Fruit fly (Drosophila melanogaster) whole organism, embryonic: ENCODE results near the gene Arl6IP1.

ENCODE experiments used
- Awh ChIP-seq: fragments of 200-800 bp; sonication (Bioruptor generic); IDR thresholded peaks from 2 replicates; pipeline ENCODE4, ENCODE4 v1.3.6; 2022; ENCODE audit warnings: missing biosample characterization, missing genetic modification characterization
- Bdp1 ChIP-seq: fragments of 200-800 bp; sonication (Bioruptor generic); optimal IDR thresholded peaks from 3 replicates; lab custom pipeline; 2016; ENCODE audit warnings: missing biosample characterization, missing genetic modification characterization
- Blimp-1 ChIP-seq: fragments of 200-800 bp; sonication (Bioruptor generic); optimal IDR thresholded peaks from 3 replicates; lab custom pipeline; 2018; ENCODE audit warnings: missing biosample characterization, missing genetic modification characterization, mild to moderate bottlenecking, moderate library complexity, missing genetic modification reagents
- CG10147 ChIP-seq: fragments of 200-800 bp; sonication (Bioruptor generic); optimal IDR thresholded peaks from 2 replicates; lab custom pipeline; 2019; ENCODE audit warnings: missing biosample characterization, mild to moderate bottlenecking, missing genetic modification characterization, moderate library complexity
- CG10654 ChIP-seq: fragments of 200-800 bp; sonication (Bioruptor generic); optimal IDR thresholded peaks from 2 replicates; lab custom pipeline; 2016; ENCODE audit warnings: missing biosample characterization, missing genetic modification characterization
- CG11695 ChIP-seq: fragments of 200-800 bp; sonication (Bioruptor generic); IDR thresholded peaks from 3 replicates; pipeline ENCODE4 v1.3.6; 2022; ENCODE audit warnings: missing biosample characterization, missing genetic modification characterization
- CG15073 ChIP-seq: fragments of 200-800 bp; sonication (Bioruptor generic); optimal IDR thresholded peaks from 2 replicates; lab custom pipeline; 2016; ENCODE audit warnings: missing biosample characterization, missing genetic modification characterization
- CG15269 ChIP-seq: fragments of 200-800 bp; sonication (Bioruptor generic); optimal IDR thresholded peaks from 2 replicates; lab custom pipeline; 2018; ENCODE audit warnings: missing biosample characterization, mild to moderate bottlenecking, missing genetic modification characterization, moderate library complexity
- CG15514 ChIP-seq: fragments of 200-800 bp; sonication (Bioruptor generic); optimal IDR thresholded peaks from 3 replicates; lab custom pipeline; 2017; ENCODE audit warnings: missing biosample characterization, missing genetic modification characterization, mild to moderate bottlenecking, moderate library complexity, missing genetic modification reagents
- CG15601 ChIP-seq: fragments of 200-800 bp; sonication (Bioruptor generic); optimal IDR thresholded peaks from 3 replicates; lab custom pipeline; 2019; ENCODE audit warnings: missing biosample characterization, mild to moderate bottlenecking, missing genetic modification characterization, moderate library complexity
- CG4424 ChIP-seq: fragments of 200-800 bp; sonication (Bioruptor generic); optimal IDR thresholded peaks from 3 replicates; lab custom pipeline; 2016; ENCODE audit warnings: missing biosample characterization, missing genetic modification characterization
- CG6689 ChIP-seq: fragments of 200-800 bp; sonication (Bioruptor generic); IDR thresholded peaks from 2 replicates; pipeline ENCODE4 v1.3.6; 2022; ENCODE audit warnings: missing biosample characterization, missing genetic modification characterization
- CG7357 ChIP-seq: fragments of 200-800 bp; sonication (Bioruptor generic); IDR thresholded peaks from 3 replicates; pipeline ENCODE4 v1.3.6; 2022; ENCODE audit warnings: missing biosample characterization, missing genetic modification characterization
- CG7786 ChIP-seq: fragments of 200-800 bp; sonication (Bioruptor generic); optimal IDR thresholded peaks from 2 replicates; lab custom pipeline; 2016; ENCODE audit warnings: missing biosample characterization, missing genetic modification characterization
- Ets65A ChIP-seq: fragments of 200-800 bp; sonication (Bioruptor generic); peaks from one replicate; lab custom pipeline; 2016; ENCODE audit warnings: missing biosample characterization, missing genetic modification characterization
- HLH4C ChIP-seq: fragments of 200-800 bp; sonication (Bioruptor generic); IDR thresholded peaks from 3 replicates; pipeline ENCODE4 v1.3.6; 2022; ENCODE audit warnings: missing biosample characterization, missing genetic modification characterization; ENCODE audit not compliant: partially characterized antibody
- Hmr ChIP-seq: fragments of 200-800 bp; sonication (Bioruptor generic); optimal IDR thresholded peaks from 3 replicates; lab custom pipeline; 2017; ENCODE audit warnings: mild to moderate bottlenecking, missing biosample characterization, missing genetic modification reagents, missing genetic modification characterization
- Mad ChIP-seq: fragments of 200-800 bp; sonication (Bioruptor generic); optimal IDR thresholded peaks from 2 replicates; lab custom pipeline; 2016; ENCODE audit warnings: missing biosample characterization, missing genetic modification characterization
- Med ChIP-seq: fragments of 200-800 bp; sonication (Bioruptor generic); peaks from one replicate; lab custom pipeline; 2016; ENCODE audit warnings: missing biosample characterization, missing genetic modification characterization, mild to moderate bottlenecking, inconsistent platforms, moderate library complexity
- Mes4 ChIP-seq: fragments of 200-800 bp; sonication (Bioruptor generic); optimal IDR thresholded peaks from 2 replicates; lab custom pipeline; 2016; ENCODE audit warnings: missing biosample characterization, missing genetic modification characterization
- Pdp1 ChIP-seq, 2 experiments: fragments of 200-800 bp; sonication (Bioruptor generic); optimal IDR thresholded peaks; 3 replicates each; lab custom pipeline; 2016; ENCODE audit warnings: missing biosample characterization in 2 of 2, missing genetic modification characterization in 2 of 2, mild to moderate bottlenecking in 1 of 2, moderate library complexity in 1 of 2
- chinmo ChIP-seq: fragments of 200-800 bp; sonication (Bioruptor generic); IDR thresholded peaks from 4 replicates; pipeline ENCODE4 v1.3.6; 2022; ENCODE audit warnings: missing biosample characterization, missing genetic modification characterization; ENCODE audit not compliant: partially characterized antibody
- chm ChIP-seq: fragments of 200-800 bp; sonication (Bioruptor generic); IDR thresholded peaks from 2 replicates; pipeline ENCODE4 v1.3.6; 2022; ENCODE audit warnings: missing biosample characterization, missing genetic modification characterization
- emc ChIP-seq: fragments of 200-800 bp; sonication (Bioruptor generic); optimal IDR thresholded peaks from 2 replicates; lab custom pipeline; 2016; ENCODE audit warnings: missing biosample characterization, missing genetic modification characterization
- fd3F ChIP-seq: fragments of 200-800 bp; sonication (Bioruptor generic); optimal IDR thresholded peaks from 2 replicates; lab custom pipeline; 2018; ENCODE audit warnings: missing biosample characterization, mild to moderate bottlenecking, missing genetic modification characterization, moderate library complexity
- fd64A ChIP-seq: fragments of 200-800 bp; sonication (Bioruptor generic); optimal IDR thresholded peaks from 3 replicates; lab custom pipeline; 2018; ENCODE audit warnings: missing biosample characterization, mild to moderate bottlenecking, missing genetic modification characterization
- gcm2 ChIP-seq: fragments of 200-800 bp; sonication (Bioruptor generic); optimal IDR thresholded peaks from 2 replicates; lab custom pipeline; 2016; ENCODE audit warnings: missing biosample characterization, missing genetic modification characterization
- grn ChIP-seq: fragments of 200-800 bp; sonication (Bioruptor generic); optimal IDR thresholded peaks from 3 replicates; lab custom pipeline; 2017; ENCODE audit warnings: missing biosample characterization, missing genetic modification characterization
- gsb ChIP-seq: fragments of 200-800 bp; sonication (Bioruptor generic); IDR thresholded peaks from 2 replicates; pipeline ENCODE4 v1.3.6; 2022; ENCODE audit warnings: missing biosample characterization, missing genetic modification characterization
- h ChIP-seq: fragments of >200 bp; optimal IDR thresholded peaks from 2 replicates; lab custom pipeline; 2017
- lilli ChIP-seq: fragments of 200-800 bp; sonication (Bioruptor generic); optimal IDR thresholded peaks from 3 replicates; lab custom pipeline; 2016; ENCODE audit warnings: missing biosample characterization, missing genetic modification characterization
- odd ChIP-seq: fragments of 200-800 bp; sonication (Bioruptor generic); optimal IDR thresholded peaks from 2 replicates; lab custom pipeline; 2017; ENCODE audit warnings: missing biosample characterization, mild to moderate bottlenecking, missing genetic modification characterization
- prd ChIP-seq, 3 experiments: fragments of >200 bp in 2 of 3; fragments of 200-800 bp in 1 of 3; sonication (Bioruptor generic) in 1 of 3; optimal IDR thresholded peaks in 2 of 3; IDR thresholded peaks in 1 of 3; 2 replicates in 2 of 3; 3 replicates in 1 of 3; pipeline versions ENCODE4 v1.3.6 to Lab custom; 2017 to 2022; ENCODE audit warnings: missing biosample characterization in 1 of 3, missing genetic modification characterization in 1 of 3
- pros ChIP-seq: fragments of 200-800 bp; sonication (Bioruptor generic); optimal IDR thresholded peaks from 3 replicates; lab custom pipeline; 2019; ENCODE audit warnings: missing biosample characterization, mild to moderate bottlenecking, missing genetic modification characterization, moderate library complexity
- ro ChIP-seq: fragments of 200-800 bp; sonication (Bioruptor generic); IDR thresholded peaks from 2 replicates; pipeline ENCODE4 v1.3.6; 2022; ENCODE audit warnings: missing biosample characterization, missing genetic modification characterization
- sd ChIP-seq: fragments of 200-800 bp; sonication (Bioruptor generic); optimal IDR thresholded peaks from 3 replicates; lab custom pipeline; 2018; ENCODE audit warnings: missing biosample characterization, mild to moderate bottlenecking, missing genetic modification characterization, moderate library complexity
- shn ChIP-seq: fragments of 200-800 bp; sonication (Bioruptor generic); optimal IDR thresholded peaks from 3 replicates; lab custom pipeline; 2016; ENCODE audit warnings: missing biosample characterization, missing genetic modification characterization
- sim ChIP-seq: fragments of 200-800 bp; sonication (Bioruptor generic); IDR thresholded peaks from 2 replicates; pipeline ENCODE4 v1.3.6; 2022; ENCODE audit warnings: missing biosample characterization, missing genetic modification characterization
- ssp ChIP-seq: fragments of 200-800 bp; sonication (Bioruptor generic); IDR thresholded peaks from 2 replicates; pipeline ENCODE4 v1.3.6; 2022; ENCODE audit warnings: missing biosample characterization, missing genetic modification characterization
- trh ChIP-seq: fragments of 200-800 bp; sonication (Bioruptor generic); optimal IDR thresholded peaks from 2 replicates; lab custom pipeline; 2016; ENCODE audit warnings: missing biosample characterization, missing genetic modification characterization
- zf30C ChIP-seq: fragments of 200-800 bp; sonication (Bioruptor generic); optimal IDR thresholded peaks from 3 replicates; lab custom pipeline; 2018; ENCODE audit warnings: missing biosample characterization, mild to moderate bottlenecking, missing genetic modification characterization

The Arl6IP1 gene

DNA sequence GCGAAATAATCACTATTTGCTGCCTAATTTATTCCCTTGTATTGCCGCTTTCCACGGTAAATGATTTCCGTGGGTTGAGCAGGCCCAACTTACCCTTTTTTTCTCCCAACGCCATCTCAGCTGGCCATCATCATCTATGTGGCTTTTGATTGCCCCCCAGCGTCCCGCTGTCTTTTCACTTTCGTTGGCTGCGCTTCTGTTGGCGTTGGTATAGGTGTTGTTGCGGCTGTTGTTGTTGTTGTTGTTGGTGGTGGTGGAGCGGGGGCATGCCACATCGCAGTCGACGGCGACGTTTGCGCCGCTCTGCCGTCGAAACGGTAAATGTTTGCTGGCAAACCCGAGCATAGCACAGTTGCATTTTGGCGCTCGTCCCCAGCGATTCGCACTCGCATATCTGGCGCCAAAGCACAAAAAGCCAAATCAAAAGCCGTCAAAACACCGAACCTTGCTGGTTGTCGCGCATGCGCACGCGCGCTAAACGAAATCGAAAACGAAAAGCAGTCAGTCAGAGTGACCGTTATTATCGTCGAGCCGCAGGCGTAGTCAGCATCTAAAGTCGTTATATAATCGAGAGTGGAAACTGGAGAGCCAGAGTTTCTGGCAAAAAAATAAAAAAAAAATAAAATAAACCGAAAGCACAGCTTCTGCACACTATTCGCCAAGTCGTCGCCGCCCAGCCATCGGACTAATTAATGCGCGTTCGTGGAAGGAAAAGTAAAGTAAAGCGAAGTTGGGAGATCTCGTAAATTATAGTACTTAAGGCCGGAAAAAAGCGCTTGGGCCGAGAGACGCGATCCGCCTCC lies 49.1 kb upstream of the Arl6IP1 start, which contains the start of gene CG14892 (continued):
- peak in 1 of 2 experiments; percentile 82 for TF ChIP-seq Pdp1 (GFP tag; optimal IDR thresholded peaks at IDR 0.05; lab: Kevin White, UChicago)
- no peak for TF ChIP-seq CG15514 (GFP tag; lab: Kevin White, UChicago)
- TF ChIP-seq CG15601 (tag; lab: Kevin White, UChicago) = no peak
- TF ChIP-seq Blimp-1 (GFP tag; lab: Kevin White, UChicago) = peak; percentile 96
- TF ChIP-seq ro (GFP tag; lab: Robert Waterston, UW) = no peak
- no peak for TF ChIP-seq Med (GFP tag; lab: Kevin White, UChicago)

DNA sequence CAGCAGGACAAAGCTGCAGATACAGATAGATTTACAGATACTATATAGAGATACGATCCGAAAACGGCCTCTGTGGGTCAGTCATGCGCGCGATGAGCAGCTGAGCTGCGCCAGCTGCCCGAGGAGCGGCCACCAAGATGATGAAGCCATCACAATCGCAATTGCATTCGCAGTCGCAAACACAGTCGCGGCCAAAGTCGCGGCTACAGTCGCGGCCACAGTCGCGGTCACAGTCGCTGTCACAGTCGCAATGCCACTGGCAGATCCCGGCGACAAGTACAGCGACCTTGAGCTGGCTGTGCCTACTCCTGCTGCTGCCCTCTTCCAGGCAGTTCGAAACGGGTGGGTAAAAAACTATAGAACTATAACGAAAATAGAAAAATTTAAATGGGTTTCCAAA lies 48.4 kb upstream of the Arl6IP1 start:
- TF ChIP-seq Ets65A (GFP tag; lab: Kevin White, UChicago) (peak; percentile 36), lilli (GFP tag; lab: Kevin White, UChicago) (no peak), Bdp1 (GFP tag; lab: Kevin White, UChicago) (no peak), h (lab: Kevin White, UChicago) (peak; percentile 66), fd64A (GFP tag; lab: Kevin White, UChicago) (no peak), fd3F (GFP tag; lab: Kevin White, UChicago) (no peak), pros (GFP tag; lab: Kevin White, UChicago) (no peak), HLH4C (GFP tag; lab: Robert Waterston, UW) (no peak), gcm2 (no peak), CG10654 (no peak), CG15601 (tag; lab: Kevin White, UChicago) (no peak), CG6689 (GFP tag; lab: Robert Waterston, UW) (no peak), CG7786 (GFP tag; lab: Kevin White, UChicago) (no peak), Mad (GFP tag; lab: Kevin White, UChicago) (no peak), zf30C (GFP tag; lab: Kevin White, UChicago) (no peak), Hmr (GFP tag; lab: Kevin White, UChicago) (no peak), CG15073 (GFP tag; lab: Kevin White, UChicago) (peak; percentile 99), prd (optimal IDR thresholded peaks at IDR 0.05; lab: Kevin White, UChicago) (no peak), prd (GFP tag; IDR thresholded peaks at IDR 0.05; lab: Robert Waterston, UW) (0 out of 3 replicates have a peak, but pooled peaks have one; percentile 18), sd (no peak), CG10147 (no peak), sim (GFP tag; lab: Robert Waterston, UW) (no peak), shn (no peak), gsb (GFP tag; lab: Robert Waterston, UW) (peak; percentile 14; the same call in 1 of the 2 replicates), CG7357 (GFP tag; lab: Robert Waterston, UW) (no peak)

DNA sequence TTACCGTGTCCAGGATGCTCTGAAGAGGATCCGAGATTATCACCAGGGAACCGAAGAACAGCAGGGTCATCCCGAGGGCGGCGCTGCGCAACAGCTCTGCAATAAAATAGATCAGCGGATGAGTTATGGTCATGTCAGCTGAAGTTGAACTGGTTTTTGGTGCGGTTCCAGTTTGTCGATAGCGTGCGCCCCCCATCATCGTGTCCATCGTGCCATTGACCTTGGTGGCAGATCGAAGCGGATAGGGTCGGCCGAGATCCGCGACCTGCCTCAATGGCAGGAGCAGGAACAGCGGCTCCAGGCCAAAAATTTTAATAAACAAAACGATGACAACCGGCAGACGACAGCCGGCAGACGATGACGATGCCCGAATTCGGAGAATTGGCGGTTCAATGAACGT lies 43.8 kb upstream of the Arl6IP1 start:
- TF ChIP-seq CG11695 (GFP tag; lab: Robert Waterston, UW) (no peak), CG4424 (GFP tag; lab: Kevin White, UChicago) (no peak), ssp (GFP tag; lab: Robert Waterston, UW) (no peak), chm (no peak), trh (GFP tag; lab: Kevin White, UChicago) (no peak)

DNA sequence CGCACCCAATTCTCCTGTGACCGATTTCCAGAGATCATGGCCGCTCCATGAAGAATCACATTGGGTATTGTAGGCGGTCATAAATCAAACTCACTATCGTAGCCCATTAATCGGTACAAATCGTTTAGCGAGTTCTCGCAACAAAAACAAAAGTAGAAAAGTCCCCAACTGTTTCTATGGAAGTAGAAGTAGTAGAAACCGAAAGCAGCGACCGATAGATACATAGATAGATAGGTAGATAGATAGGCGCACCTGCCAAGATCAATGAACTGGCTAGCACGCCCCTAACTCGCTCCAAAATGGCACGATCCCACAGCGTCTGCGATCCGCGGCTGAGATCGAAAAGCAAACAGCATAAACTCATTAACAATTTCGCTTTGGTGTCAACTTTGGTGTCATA lies 42.7 kb upstream of the Arl6IP1 start:
- TF ChIP-seq CG15269 (tag; lab: Kevin White, UChicago) = peak; percentile 19
- TF ChIP-seq emc (GFP tag; lab: Kevin White, UChicago) = no peak
- TF ChIP-seq Blimp-1 (GFP tag; lab: Kevin White, UChicago) = peak; percentile 55
- TF ChIP-seq sd = peak; percentile 16
- TF ChIP-seq odd (GFP tag; lab: Kevin White, UChicago) = no peak
- TF ChIP-seq Awh (GFP tag; lab: Robert Waterston, UW) = no peak
- TF ChIP-seq chinmo (GFP tag; lab: Robert Waterston, UW) = 0 out of 4 replicates have a peak, but pooled peaks have one; percentile 10
- TF ChIP-seq Mes4 (GFP tag; lab: Kevin White, UChicago) = no peak
- TF ChIP-seq grn (GFP tag; lab: Kevin White, UChicago) = peak; percentile 64
- TF ChIP-seq, all 482 proteins: peak for 5
